Fruit fly (Drosophila melanogaster): ENCODE results near the gene CG8004.

Gene CG8004

dm6 chr3L:19901486-19902255 is 26.6 kb downstream of the CG8004 start (continued):
- TF ChIP-seq NFAT (GFP tag; IDR thresholded peaks at IDR 0.05) (no peak), Rx (GFP tag; IDR thresholded peaks at IDR 0.05) (no peak), pzg (GFP tag; optimal IDR thresholded peaks at IDR 0.05) (no peak), mirr (GFP tag; optimal IDR thresholded peaks at IDR 0.05) (peak; percentile 90), nom (GFP tag; optimal IDR thresholded peaks at IDR 0.05) (no peak), zfh1 (GFP tag; IDR thresholded peaks at IDR 0.05) (no peak), gfzf (GFP tag; optimal IDR thresholded peaks at IDR 0.05) (no peak), lab (GFP tag; optimal IDR thresholded peaks at IDR 0.05) (peak; percentile 17), insv (GFP tag; optimal IDR thresholded peaks at IDR 0.05) (no peak), CrebB (tag; optimal IDR thresholded peaks at IDR 0.05) (no peak), NC2α (GFP tag; optimal IDR thresholded peaks at IDR 0.05) (no peak), exex (tag; optimal IDR thresholded peaks at IDR 0.05) (peak; percentile 79), CG13894 (tag; optimal IDR thresholded peaks at IDR 0.05) (peak; percentile 50), CG18764 (GFP tag; optimal IDR thresholded peaks at IDR 0.05) (no peak), scrt (GFP tag; optimal IDR thresholded peaks at IDR 0.05) (no peak), oc (tag; optimal IDR thresholded peaks at IDR 0.05) (peak; percentile 47), CG14667 (GFP tag; IDR thresholded peaks at IDR 0.05) (no peak), vvl (GFP tag; IDR thresholded peaks at IDR 0.05) (0 out of 2 replicates have a peak, but pooled peaks have one; percentile 28), Six4 (GFP tag; optimal IDR thresholded peaks at IDR 0.05) (no peak), Bgb (GFP tag; IDR thresholded peaks at IDR 0.05; ENCODE audit: partially characterized antibody) (no peak), BtbVII (GFP tag; optimal IDR thresholded peaks at IDR 0.05) (peak; percentile 32), CG15514 (GFP tag; optimal IDR thresholded peaks at IDR 0.05) (no peak), yki (optimal IDR thresholded peaks at IDR 0.05) (no peak), eve (GFP tag; optimal IDR thresholded peaks at IDR 0.05) (no peak), Taf1 (GFP tag; IDR thresholded peaks at IDR 0.05) (no peak), fd102C (GFP tag; optimal IDR thresholded peaks at IDR 0.05) (no peak), grn (GFP tag; optimal IDR thresholded peaks at IDR 0.05) (peak; percentile 67), eyg (GFP tag; optimal IDR thresholded peaks at IDR 0.05) (no peak), org-1 (GFP tag; optimal IDR thresholded peaks at IDR 0.05) (no peak), Fer3 (tag; optimal IDR thresholded peaks at IDR 0.05) (no peak), Ada2b (GFP tag; IDR thresholded peaks at IDR 0.05) (no peak), CG14710 (tag; optimal IDR thresholded peaks at IDR 0.05) (no peak), ham (GFP tag; IDR thresholded peaks at IDR 0.05) (no peak), CG17361 (GFP tag; IDR thresholded peaks at IDR 0.05) (no peak), CG34376 (GFP tag; optimal IDR thresholded peaks at IDR 0.05) (peak; percentile 84), CG17186 (GFP tag; optimal IDR thresholded peaks at IDR 0.05) (no peak), E2f1 (GFP tag; IDR thresholded peaks at IDR 0.05) (no peak)

dm6 chr3L:19900184-19901089 is 27.9 kb downstream of the CG8004 start:
- TF ChIP-seq CG9727 (GFP tag; optimal IDR thresholded peaks at IDR 0.05) (peak; percentile 7), CG1603 (tag; optimal IDR thresholded peaks at IDR 0.05) (peak; percentile 22), CG8290 (GFP tag; optimal IDR thresholded peaks at IDR 0.05) (no peak), CG8290 (tag; optimal IDR thresholded peaks at IDR 0.05) (peak; percentile 25 to 40), Nf-YA (GFP tag; IDR thresholded peaks at IDR 0.05) (no peak), Camta (GFP tag; optimal IDR thresholded peaks at IDR 0.05) (no peak), ac (GFP tag; optimal IDR thresholded peaks at IDR 0.05) (no peak), unpg (GFP tag; optimal IDR thresholded peaks at IDR 0.05) (no peak), Tbp (GFP tag; optimal IDR thresholded peaks at IDR 0.05) (no peak), sd (tag; optimal IDR thresholded peaks at IDR 0.05) (peak; percentile 72), H15 (GFP tag; IDR thresholded peaks at IDR 0.05) (no peak), Nf-YB (GFP tag; optimal IDR thresholded peaks at IDR 0.05) (no peak), CG34376 (GFP tag; optimal IDR thresholded peaks at IDR 0.05) (no peak), ems (GFP tag; optimal IDR thresholded peaks at IDR 0.05) (no peak)
